Worm (Caenorhabditis elegans): Measurements from ENCODE around the gene F49E8.7.
A peak's percentile ranks its signal among the peaks of the same experiment; 100 is the strongest.

F49E8.7 gene

DNA sequence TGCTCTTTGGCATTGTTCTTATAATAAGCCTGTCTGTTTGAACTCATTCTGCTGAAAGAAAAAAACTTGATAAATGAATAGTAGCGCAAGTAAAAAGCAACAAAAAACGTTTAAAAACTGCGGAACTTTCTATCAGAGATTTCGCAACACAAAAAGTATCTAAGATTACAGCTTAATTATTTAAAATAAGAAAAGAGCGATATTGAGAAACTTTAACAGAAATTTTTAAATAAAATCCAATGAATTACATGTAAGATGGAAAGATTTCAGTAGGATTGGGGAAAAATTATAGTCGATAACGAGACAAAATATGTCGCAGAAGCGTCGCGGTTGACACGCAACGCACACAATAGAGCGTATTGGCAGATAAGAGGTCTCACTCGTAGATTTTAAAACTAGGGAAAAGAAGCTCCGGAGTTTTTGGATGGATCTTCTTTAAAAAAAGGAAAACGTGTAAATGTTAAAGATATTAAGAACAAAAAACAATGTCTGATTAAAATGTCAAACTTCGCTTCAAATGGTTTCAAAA lies 5.5 kb upstream of the F49E8.7 start, which contains the start of gene ima-3 (continued):
- TF ChIP-seq nhr-47 (tag; optimal IDR thresholded peaks at IDR 0.05), result peak; percentile 14
- no peak for TF ChIP-seq unc-98 (GFP tag; IDR thresholded peaks at IDR 0.05)

DNA sequence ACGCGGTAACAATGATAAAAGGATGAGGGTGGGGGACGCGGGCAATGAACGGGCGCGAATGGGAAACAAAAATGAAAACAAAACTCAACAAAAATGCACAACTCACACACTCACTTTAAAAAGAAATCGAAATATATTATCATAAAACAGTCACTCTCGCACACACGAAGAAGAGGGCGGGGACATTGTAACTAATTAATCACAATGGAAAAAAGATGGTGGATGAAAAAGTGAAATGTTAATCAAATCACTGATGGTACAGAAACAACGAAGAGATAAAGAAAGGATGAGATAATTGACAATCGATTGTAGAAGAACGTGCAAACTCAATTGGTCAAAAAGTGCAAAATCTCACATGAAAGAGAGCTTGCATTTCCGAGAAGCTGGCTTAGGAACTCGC lies 3.1 kb upstream of the F49E8.7 start:
- TF ChIP-seq skn-1 (tag; optimal IDR thresholded peaks at IDR 0.05), result no peak
- no peak for TF ChIP-seq elt-2 (tag; optimal IDR thresholded peaks at IDR 0.05)
- TF ChIP-seq blmp-1 (tag; optimal IDR thresholded peaks at IDR 0.05), result peak; percentile 45

DNA sequence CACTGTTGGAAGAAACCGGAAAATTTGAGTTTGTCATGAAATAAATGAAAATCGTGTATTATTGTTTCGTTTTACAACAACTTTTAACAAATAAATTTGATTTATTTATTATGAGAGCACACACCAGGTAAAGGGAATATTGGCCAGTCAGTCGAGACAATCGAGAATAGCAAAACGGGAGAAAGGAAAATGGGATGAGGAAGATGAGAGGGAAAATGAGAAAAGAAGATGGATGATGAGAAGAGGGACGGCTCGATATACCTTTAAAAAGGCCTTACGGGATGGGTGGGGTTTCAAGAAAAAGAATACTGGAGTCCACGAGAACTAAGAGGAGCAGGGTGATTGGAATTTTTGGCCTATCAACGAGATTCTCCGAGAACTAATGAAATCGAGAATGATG lies 2.5 kb upstream of the F49E8.7 start:
- no peak for TF ChIP-seq nhr-85 (tag)
- TF ChIP-seq pag-3 (tag; optimal IDR thresholded peaks at IDR 0.05; ENCODE audit: borderline replicate concordance, insufficient read depth), result no peak
- TF ChIP-seq xbp-1 (tag; optimal IDR thresholded peaks at IDR 0.05), result no peak
- TF ChIP-seq lin-15B (tag; optimal IDR thresholded peaks at IDR 0.05), result no peak
- TF ChIP-seq ama-1 (optimal IDR thresholded peaks at IDR 0.05), result no peak
- no peak for TF ChIP-seq ceh-63 (GFP tag; optimal IDR thresholded peaks at IDR 0.05)
- TF ChIP-seq elt-3 (tag; optimal IDR thresholded peaks at IDR 0.05), result no peak
- no peak for TF ChIP-seq tlp-1 (tag; optimal IDR thresholded peaks at IDR 0.05)
- no peak for TF ChIP-seq unc-86 (tag; optimal IDR thresholded peaks at IDR 0.05)
- no peak for TF ChIP-seq isw-1 (GFP tag; IDR thresholded peaks at IDR 0.05)
- no peak for TF ChIP-seq irx-1 (tag; optimal IDR thresholded peaks at IDR 0.05)
- TF ChIP-seq grh-1 (GFP tag; IDR thresholded peaks at IDR 0.05), result no peak
- TF ChIP-seq lin-35 (GFP tag; optimal IDR thresholded peaks at IDR 0.05), result no peak
- TF ChIP-seq sox-4 (tag; optimal IDR thresholded peaks at IDR 0.05), result no peak
- TF ChIP-seq dpl-1 (GFP tag; optimal IDR thresholded peaks at IDR 0.05), result no peak
- no peak for TF ChIP-seq nhr-84 (tag; optimal IDR thresholded peaks at IDR 0.05)
- no peak for TF ChIP-seq egl-13 (tag; optimal IDR thresholded peaks at IDR 0.05)
- TF ChIP-seq unc-30 (tag; optimal IDR thresholded peaks at IDR 0.05), result no peak

DNA sequence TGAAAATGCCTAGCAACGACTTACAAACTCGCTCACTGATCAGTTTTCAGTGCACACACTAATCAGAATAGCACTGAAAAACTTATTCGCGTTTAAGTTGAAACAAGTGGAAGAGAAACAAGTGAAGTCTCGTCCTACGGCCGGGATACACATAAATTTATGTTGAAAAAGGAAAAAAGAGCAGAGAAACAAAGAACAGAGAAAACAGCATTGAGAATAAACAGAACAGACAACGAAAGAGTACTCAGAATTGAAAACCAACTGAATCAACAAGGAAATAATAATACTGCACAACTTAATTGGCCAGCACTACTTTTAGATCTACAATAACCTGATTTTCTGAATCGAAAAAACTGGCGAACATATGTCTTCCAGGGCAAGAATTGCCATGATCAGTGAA lies 1.8 kb downstream of the F49E8.7 start, which contains the start of gene F49E8.6:
Gene F49E8.6, minus strand, starts transcription at position 317 of the 400 bp plus-strand sequence.
- TF ChIP-seq dpl-1 (GFP tag; optimal IDR thresholded peaks at IDR 0.05) (peak in 1 of 3 experiments; percentile 2), blmp-1 (tag; optimal IDR thresholded peaks at IDR 0.05) (no peak), pag-3 (tag; optimal IDR thresholded peaks at IDR 0.05; ENCODE audit: borderline replicate concordance, insufficient read depth) (no peak), unc-62 (GFP tag; optimal IDR thresholded peaks at IDR 0.05) (no peak), elt-3 (tag; optimal IDR thresholded peaks at IDR 0.05) (no peak), lin-14 (GFP tag; optimal IDR thresholded peaks at IDR 0.05) (peak; percentile 30), nhr-28 (tag; optimal IDR thresholded peaks at IDR 0.05) (no peak), ets-5 (GFP tag; IDR thresholded peaks at IDR 0.05) (no peak), ztf-4 (tag; optimal IDR thresholded peaks at IDR 0.05) (no peak), lin-13 (GFP tag; optimal IDR thresholded peaks at IDR 0.05) (no peak), ceh-90 (tag; optimal IDR thresholded peaks at IDR 0.05) (no peak), skn-1 (tag; optimal IDR thresholded peaks at IDR 0.05) (no peak), efl-1 (optimal IDR thresholded peaks at IDR 0.05) (no peak), efl-1 (GFP tag; optimal IDR thresholded peaks at IDR 0.05 in 1 of 2) (no peak), mab-9 (GFP tag; IDR thresholded peaks at IDR 0.05) (no peak), Y116A8C.19 (tag; optimal IDR thresholded peaks at IDR 0.05; ENCODE audit: borderline replicate concordance) (no peak), nhr-71 (tag; optimal IDR thresholded peaks at IDR 0.05) (peak; percentile 19), dsc-1 (tag; optimal IDR thresholded peaks at IDR 0.05) (no peak), ces-1 (GFP tag; optimal IDR thresholded peaks at IDR 0.05) (no peak), fkh-8 (tag; optimal IDR thresholded peaks at IDR 0.05) (peak; percentile 81), lsy-2 (tag; optimal IDR thresholded peaks at IDR 0.05) (peak in 1 of 2 experiments; percentile 33), nhr-90 (tag; optimal IDR thresholded peaks at IDR 0.05; ENCODE audit: poor library complexity) (no peak)

All from whole organism, L1 larva.